Fruit fly (Drosophila melanogaster) whole organism, embryonic: ENCODE results near the gene CBP.

ENCODE experiments used
- Antp ChIP-seq: fragments of 200-800 bp; sonication (Bioruptor generic); optimal IDR thresholded peaks from 3 replicates; lab custom pipeline; 2016; ENCODE audit warnings: missing biosample characterization, missing genetic modification characterization
- Atf3 ChIP-seq: fragments of 200-800 bp; sonication (Bioruptor generic); optimal IDR thresholded peaks from 3 replicates; lab custom pipeline; 2016; ENCODE audit warnings: missing biosample characterization, missing genetic modification characterization
- CG10267 ChIP-seq: fragments of 200-800 bp; sonication (Bioruptor generic); optimal IDR thresholded peaks from 2 replicates; lab custom pipeline; 2018; ENCODE audit warnings: missing biosample characterization, mild to moderate bottlenecking, missing genetic modification characterization, moderate library complexity
- CG11456 ChIP-seq: fragments of 200-800 bp; sonication (Bioruptor generic); IDR thresholded peaks from 3 replicates; pipeline ENCODE4 v1.3.6; 2022; ENCODE audit warnings: missing biosample characterization, missing genetic modification characterization
- CG12659 ChIP-seq: fragments of 200-800 bp; sonication (Bioruptor generic); optimal IDR thresholded peaks from 3 replicates; lab custom pipeline; 2017; ENCODE audit warnings: mild to moderate bottlenecking, missing biosample characterization, missing genetic modification reagents, missing genetic modification characterization
- CG14050 ChIP-seq: fragments of 200-800 bp; sonication (Bioruptor generic); IDR thresholded peaks from 3 replicates; pipeline ENCODE4 v1.3.6; 2022; ENCODE audit warnings: missing biosample characterization, missing genetic modification characterization
- CG14965 ChIP-seq: fragments of 200-800 bp; sonication (Bioruptor generic); optimal IDR thresholded peaks from 2 replicates; lab custom pipeline; 2016; ENCODE audit warnings: missing biosample characterization, missing genetic modification characterization, borderline replicate concordance
- CG1647 ChIP-seq: fragments of 200-800 bp; sonication (Bioruptor generic); optimal IDR thresholded peaks from 3 replicates; lab custom pipeline; 2016; ENCODE audit warnings: missing biosample characterization, missing genetic modification characterization
- CG17802 ChIP-seq: fragments of 200-800 bp; sonication (Bioruptor generic); optimal IDR thresholded peaks from 2 replicates; lab custom pipeline; 2018; ENCODE audit warnings: missing biosample characterization, mild to moderate bottlenecking, missing genetic modification characterization, moderate library complexity
- CG2712 ChIP-seq: fragments of 200-800 bp; optimal IDR thresholded peaks from 3 replicates; lab custom pipeline; 2019; ENCODE audit warnings: missing biosample characterization, mild to moderate bottlenecking, missing genetic modification characterization, moderate library complexity
- CG3065 ChIP-seq: fragments of 200-800 bp; sonication (Bioruptor generic); optimal IDR thresholded peaks from 2 replicates; lab custom pipeline; 2016; ENCODE audit warnings: missing biosample characterization, missing genetic modification characterization
- CG31441 ChIP-seq: fragments of 200-800 bp; sonication (Bioruptor generic); IDR thresholded peaks from 2 replicates; pipeline ENCODE4 v1.3.6; 2022; ENCODE audit warnings: missing biosample characterization, missing genetic modification characterization
- CG3726 ChIP-seq: fragments of 200-800 bp; sonication (Bioruptor generic); IDR thresholded peaks from 3 replicates; pipeline ENCODE4, ENCODE4 v1.3.6; 2022; ENCODE audit warnings: missing biosample characterization, missing genetic modification characterization
- CG3995 ChIP-seq: fragments of 200-800 bp; sonication (Bioruptor generic); optimal IDR thresholded peaks from 3 replicates; lab custom pipeline; 2016; ENCODE audit warnings: missing biosample characterization, missing genetic modification characterization
- CG4282 ChIP-seq: fragments of 200-800 bp; sonication (Bioruptor generic); optimal IDR thresholded peaks from 2 replicates; lab custom pipeline; 2016; ENCODE audit warnings: missing biosample characterization, missing genetic modification characterization
- CG4707 ChIP-seq: fragments of 200-800 bp; sonication (Bioruptor generic); optimal IDR thresholded peaks from 2 replicates; lab custom pipeline; 2018; ENCODE audit warnings: missing biosample characterization, mild to moderate bottlenecking, missing genetic modification characterization, moderate library complexity
- CG6175 ChIP-seq: fragments of 200-800 bp; sonication (Bioruptor generic); IDR thresholded peaks from 3 replicates; pipeline ENCODE4 v1.3.6; 2022; ENCODE audit warnings: missing biosample characterization, missing genetic modification characterization
- CG7556 ChIP-seq: fragments of 200-800 bp; sonication (Bioruptor generic); optimal IDR thresholded peaks from 2 replicates; lab custom pipeline; 2017; ENCODE audit warnings: missing biosample characterization, mild to moderate bottlenecking, missing genetic modification characterization
- CG8924 ChIP-seq: fragments of 200-800 bp; optimal IDR thresholded peaks from 3 replicates; lab custom pipeline; 2019; ENCODE audit warnings: missing biosample characterization, mild to moderate bottlenecking, missing genetic modification characterization, moderate library complexity
- CG9932 ChIP-seq: fragments of 200-800 bp; sonication (Bioruptor generic); IDR thresholded peaks from 2 replicates; pipeline ENCODE4 v1.3.6; 2022; ENCODE audit warnings: missing biosample characterization, missing genetic modification characterization
- CkIIα-i1 ChIP-seq: fragments of 200-800 bp; sonication (Bioruptor generic); IDR thresholded peaks from 2 replicates; pipeline ENCODE4 v1.3.6; 2022; ENCODE audit warnings: missing biosample characterization, missing genetic modification characterization
- D ChIP-seq, 2 experiments: fragments of 200-800 bp in 1 of 2; fragments of >200 bp in 1 of 2; sonication (Bioruptor generic) in 1 of 2; optimal IDR thresholded peaks; 2 replicates in 1 of 2; 3 replicates in 1 of 2; lab custom pipeline; 2017; ENCODE audit warnings: mild to moderate bottlenecking in 1 of 2, missing biosample characterization in 1 of 2, missing genetic modification characterization in 1 of 2, missing genetic modification reagents in 1 of 2
- Drgx ChIP-seq: fragments of 200-800 bp; sonication (Bioruptor generic); IDR thresholded peaks from 2 replicates; pipeline ENCODE4 v1.3.6; 2022; ENCODE audit warnings: missing biosample characterization, missing genetic modification characterization
- Hr39 ChIP-seq: fragments of >200 bp; optimal IDR thresholded peaks from 2 replicates; lab custom pipeline; 2017
- MBD-R2 ChIP-seq: fragments of 200-800 bp; sonication (Bioruptor generic); IDR thresholded peaks from 2 replicates; pipeline ENCODE4 v1.3.6; 2022; ENCODE audit warnings: missing biosample characterization, missing genetic modification characterization
- MESR4 ChIP-seq: fragments of 200-800 bp; sonication (Bioruptor generic); optimal IDR thresholded peaks from 2 replicates; lab custom pipeline; 2018; ENCODE audit warnings: missing biosample characterization, mild to moderate bottlenecking, missing genetic modification characterization, moderate library complexity
- NC2α ChIP-seq: fragments of 200-800 bp; sonication (Bioruptor generic); optimal IDR thresholded peaks from 2 replicates; lab custom pipeline; 2016; ENCODE audit warnings: missing biosample characterization, missing genetic modification characterization
- Optix ChIP-seq: fragments of 200-800 bp; sonication (Bioruptor generic); IDR thresholded peaks from 3 replicates; pipeline ENCODE4 v1.3.6; 2022; ENCODE audit warnings: missing biosample characterization, missing genetic modification characterization
- Rx ChIP-seq: fragments of 200-800 bp; sonication (Bioruptor generic); IDR thresholded peaks from 2 replicates; pipeline ENCODE4 v1.3.6; 2022; ENCODE audit warnings: missing biosample characterization, missing genetic modification characterization
- Spps ChIP-seq: fragments of 200-800 bp; sonication (Bioruptor generic); optimal IDR thresholded peaks from 2 replicates; lab custom pipeline; 2018; ENCODE audit warnings: missing biosample characterization, mild to moderate bottlenecking, missing genetic modification characterization
- Taf1 ChIP-seq: fragments of 200-800 bp; sonication (Bioruptor generic); IDR thresholded peaks from 2 replicates; pipeline ENCODE4 v1.3.6; 2022; ENCODE audit warnings: missing biosample characterization, missing genetic modification characterization
- al ChIP-seq: fragments of 200-800 bp; sonication (Bioruptor generic); IDR thresholded peaks from 2 replicates; pipeline ENCODE4 v1.3.6; 2022; ENCODE audit warnings: missing biosample characterization, missing genetic modification characterization
- bcd ChIP-seq: fragments of 200-800 bp; sonication (Bioruptor generic); optimal IDR thresholded peaks from 2 replicates; lab custom pipeline; 2017; ENCODE audit warnings: missing biosample characterization, mild to moderate bottlenecking, missing genetic modification characterization
- bowl ChIP-seq: fragments of 200-800 bp; sonication (Bioruptor generic); IDR thresholded peaks from 2 replicates; pipeline ENCODE4 v1.3.6; 2022; ENCODE audit warnings: missing biosample characterization, missing genetic modification characterization
- br ChIP-seq: fragments of >200 bp; optimal IDR thresholded peaks from 2 replicates; lab custom pipeline; 2017
- cg ChIP-seq: fragments of 200-800 bp; sonication (Bioruptor generic); optimal IDR thresholded peaks from 3 replicates; lab custom pipeline; 2019; ENCODE audit warnings: missing biosample characterization, mild to moderate bottlenecking, missing genetic modification characterization, moderate library complexity
- crol ChIP-seq: fragments of 200-800 bp; sonication (Bioruptor generic); IDR thresholded peaks from 2 replicates; pipeline ENCODE4 v1.3.6; 2022; ENCODE audit warnings: missing biosample characterization, missing genetic modification characterization
- eve ChIP-seq, 2 experiments: fragments of >200 bp; optimal IDR thresholded peaks; 2 replicates each; lab custom pipeline; 2017; ENCODE audit warnings: missing biosample characterization in 2 of 2, missing genetic modification characterization in 2 of 2
- ftz-f1 ChIP-seq: fragments of 200-800 bp; sonication (Bioruptor generic); optimal IDR thresholded peaks from 2 replicates; lab custom pipeline; 2016; ENCODE audit warnings: missing biosample characterization, missing genetic modification characterization
- fu2 ChIP-seq: fragments of 200-800 bp; sonication (Bioruptor generic); optimal IDR thresholded peaks from 2 replicates; lab custom pipeline; 2016; ENCODE audit warnings: missing biosample characterization, missing genetic modification characterization
- gsb ChIP-seq: fragments of 200-800 bp; sonication (Bioruptor generic); IDR thresholded peaks from 2 replicates; pipeline ENCODE4 v1.3.6; 2022; ENCODE audit warnings: missing biosample characterization, missing genetic modification characterization
- hth ChIP-seq: fragments of >200 bp; optimal IDR thresholded peaks from 2 replicates; lab custom pipeline; 2017; ENCODE audit warnings: inconsistent platforms
- kah ChIP-seq: fragments of 200-800 bp; sonication (Bioruptor generic); optimal IDR thresholded peaks from 2 replicates; lab custom pipeline; 2018; ENCODE audit warnings: missing biosample characterization, mild to moderate bottlenecking, missing genetic modification characterization
- lbe ChIP-seq: fragments of 200-800 bp; sonication (Bioruptor generic); optimal IDR thresholded peaks from 2 replicates; lab custom pipeline; 2016; ENCODE audit warnings: missing biosample characterization, mild to moderate bottlenecking, missing genetic modification characterization
- lola ChIP-seq, 3 experiments: fragments of >200 bp in 2 of 3; fragments of 200-800 bp in 1 of 3; sonication (Bioruptor generic) in 1 of 3; optimal IDR thresholded peaks; 2 replicates each; lab custom pipeline; 2017 to 2019; ENCODE audit warnings: missing biosample characterization in 3 of 3, missing genetic modification characterization in 3 of 3, mild to moderate bottlenecking in 1 of 3, moderate library complexity in 1 of 3
- pb ChIP-seq: fragments of 200-800 bp; sonication (Bioruptor generic); optimal IDR thresholded peaks from 3 replicates; lab custom pipeline; 2016; ENCODE audit warnings: missing biosample characterization, missing genetic modification characterization
- phol ChIP-seq: fragments of 200-800 bp; sonication (Bioruptor generic); optimal IDR thresholded peaks from 3 replicates; lab custom pipeline; 2018; ENCODE audit warnings: missing biosample characterization, mild to moderate bottlenecking, missing genetic modification characterization, moderate library complexity
- ranshi ChIP-seq: fragments of 200-800 bp; sonication (Bioruptor generic); IDR thresholded peaks from 2 replicates; pipeline ENCODE4 v1.3.6; 2022; ENCODE audit warnings: missing biosample characterization, missing genetic modification characterization
- sens ChIP-seq: fragments of 200-800 bp; sonication (Bioruptor generic); peaks from one replicate; lab custom pipeline; 2016; ENCODE audit warnings: missing biosample characterization, missing genetic modification characterization
- slp2 ChIP-seq: fragments of 200-800 bp; sonication (Bioruptor generic); optimal IDR thresholded peaks from 2 replicates; lab custom pipeline; 2016; ENCODE audit warnings: missing biosample characterization, missing genetic modification characterization
- usp ChIP-seq: fragments of >200 bp; optimal IDR thresholded peaks from 2 replicates; lab custom pipeline; 2017; ENCODE audit warnings: missing biosample characterization, missing genetic modification characterization
- wdn ChIP-seq: fragments of 200-800 bp; sonication (Bioruptor generic); IDR thresholded peaks from 2 replicates; pipeline ENCODE4 v1.3.6; 2022; ENCODE audit warnings: missing biosample characterization, missing genetic modification characterization
- zfh2 ChIP-seq: fragments of 200-800 bp; sonication (Bioruptor generic); optimal IDR thresholded peaks from 2 replicates; lab custom pipeline; 2016; ENCODE audit warnings: missing biosample characterization, missing genetic modification characterization

Gene CBP

DNA sequence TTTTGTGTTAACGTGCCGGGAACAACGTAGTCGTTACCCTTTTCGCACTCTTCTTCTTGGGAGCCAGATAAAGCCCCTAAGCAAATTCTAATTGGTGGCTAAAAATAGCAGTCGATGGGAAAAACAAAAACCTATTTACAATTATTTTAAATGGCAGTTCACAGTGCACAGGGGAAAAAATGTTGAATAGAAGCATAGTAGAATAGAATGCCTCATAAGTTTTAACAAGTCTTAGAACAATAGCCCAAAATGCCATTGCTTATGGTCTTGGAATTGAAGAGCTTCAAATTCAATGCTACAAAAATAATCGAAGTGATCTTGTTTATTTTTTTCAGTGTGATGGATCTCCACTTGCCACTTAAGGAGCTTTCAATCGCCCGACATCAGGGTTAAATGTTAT lies 4.7 kb upstream of the CBP start (continued):
- TF ChIP-seq D (optimal IDR thresholded peaks at IDR 0.05; lab: Kevin White, UChicago) = no peak
- no peak for TF ChIP-seq D (GFP tag; optimal IDR thresholded peaks at IDR 0.05; lab: Kevin White, UChicago)
- TF ChIP-seq bcd (GFP tag; lab: Kevin White, UChicago) = peak; percentile 53
- peak; percentile 72; the same call in 1 of the 3 replicates for TF ChIP-seq CG11456 (GFP tag; lab: Robert Waterston, UW)
- TF ChIP-seq wdn (GFP tag; lab: Robert Waterston, UW) = peak; percentile 74
- TF ChIP-seq CG10267 = no peak
- TF ChIP-seq CG14050 (GFP tag; lab: Robert Waterston, UW) = no peak
- TF ChIP-seq CG14965 (GFP tag; lab: Kevin White, UChicago) = no peak
- TF ChIP-seq slp2 (GFP tag; lab: Kevin White, UChicago) = peak; percentile 73
- no peak for TF ChIP-seq NC2α
- TF ChIP-seq Taf1 (GFP tag; lab: Robert Waterston, UW) = peak; percentile 69
- TF ChIP-seq Antp (GFP tag; lab: Kevin White, UChicago) = peak; percentile 74
- TF ChIP-seq Hr39 (lab: Kevin White, UChicago) = no peak
- TF ChIP-seq Rx (GFP tag; lab: Robert Waterston, UW) = no peak
- TF ChIP-seq crol (GFP tag; lab: Robert Waterston, UW) = no peak
- TF ChIP-seq lbe (GFP tag; lab: Kevin White, UChicago) = no peak
- TF ChIP-seq phol (tag; lab: Kevin White, UChicago) = peak; percentile 42
- TF ChIP-seq zfh2 (GFP tag; lab: Kevin White, UChicago) = peak; percentile 43
- no peak for TF ChIP-seq usp (GFP tag; lab: Kevin White, UChicago)
- peak; percentile 60 for TF ChIP-seq fu2 (GFP tag; lab: Kevin White, UChicago)
- TF ChIP-seq CG9932 (GFP tag; lab: Robert Waterston, UW) = peak; percentile 82
- TF ChIP-seq CG6175 (GFP tag; lab: Robert Waterston, UW) = peak; percentile 73; the same call in 2 of the 3 replicates
- peak in 1 of 2 experiments; percentile 63 for TF ChIP-seq eve (GFP tag; optimal IDR thresholded peaks at IDR 0.05; lab: Kevin White, UChicago)
- no peak for TF ChIP-seq lola (GFP tag; optimal IDR thresholded peaks at IDR 0.05; lab: Kevin White, UChicago)
- TF ChIP-seq CG3726 (GFP tag; lab: Robert Waterston, UW) = no peak
- peak; percentile 61; the same call in 1 of the 2 replicates for TF ChIP-seq MBD-R2 (GFP tag; lab: Robert Waterston, UW)
- no peak for TF ChIP-seq bowl (GFP tag; lab: Robert Waterston, UW)
- no peak for TF ChIP-seq Atf3 (GFP tag; lab: Kevin White, UChicago)
- peak; percentile 41 for TF ChIP-seq ftz-f1
- TF ChIP-seq CG1647 (GFP tag; lab: Kevin White, UChicago) = peak; percentile 53
- TF ChIP-seq CkIIα-i1 = no peak
- no peak for TF ChIP-seq br (lab: Kevin White, UChicago)
- TF ChIP-seq Optix (GFP tag; lab: Robert Waterston, UW) = peak; percentile 42; the same call in 1 of the 3 replicates
- TF ChIP-seq sens (GFP tag; lab: Kevin White, UChicago) = peak; percentile 71
- TF ChIP-seq CG8924 (tag; lab: Kevin White, UChicago) = peak; percentile 45
- TF ChIP-seq pb (GFP tag; lab: Kevin White, UChicago) = peak; percentile 50
- TF ChIP-seq CG4282 (GFP tag; lab: Kevin White, UChicago) = peak; percentile 5
- TF ChIP-seq CG12659 (GFP tag; lab: Kevin White, UChicago) = peak; percentile 54
- peak; percentile 3 for TF ChIP-seq kah (GFP tag; lab: Kevin White, UChicago)
- TF ChIP-seq CG2712 (tag; lab: Kevin White, UChicago) = peak; percentile 49
- TF ChIP-seq ranshi (GFP tag; lab: Robert Waterston, UW) = peak; percentile 73
- TF ChIP-seq gsb (GFP tag; lab: Robert Waterston, UW) = peak; percentile 56
- no peak for TF ChIP-seq hth
- TF ChIP-seq Spps = no peak
- TF ChIP-seq cg (GFP tag; lab: Kevin White, UChicago) = no peak
- TF ChIP-seq CG31441 = no peak
- no peak for TF ChIP-seq Drgx (GFP tag; lab: Robert Waterston, UW)
- no peak for TF ChIP-seq CG17802
- TF ChIP-seq CG4707 (GFP tag; lab: Kevin White, UChicago) = no peak
- no peak for TF ChIP-seq MESR4
- no peak for TF ChIP-seq CG3995
- no peak for TF ChIP-seq CG3065 (GFP tag; lab: Kevin White, UChicago)
- TF ChIP-seq al (GFP tag; lab: Robert Waterston, UW) = peak; percentile 70
- TF ChIP-seq CG7556 (GFP tag; lab: Kevin White, UChicago) = peak; percentile 33
